Fruit fly (Drosophila melanogaster) whole organism, embryonic: ENCODE results near the gene Fibp.

Experiments used
- Bdp1 ChIP-seq: fragments of 200-800 bp; sonication (Bioruptor generic); optimal IDR thresholded peaks from 3 replicates; lab custom pipeline; 2016; ENCODE audit warnings: missing biosample characterization, missing genetic modification characterization
- Bteb2 ChIP-seq: fragments of 200-800 bp; sonication (Bioruptor generic); optimal IDR thresholded peaks from 2 replicates; lab custom pipeline; 2016; ENCODE audit warnings: missing biosample characterization, missing genetic modification characterization
- CG10462 ChIP-seq: fragments of 200-800 bp; sonication (Bioruptor generic); optimal IDR thresholded peaks from 2 replicates; lab custom pipeline; 2016; ENCODE audit warnings: missing biosample characterization, missing genetic modification characterization
- CG11504 ChIP-seq: fragments of 200-800 bp; sonication (Bioruptor generic); optimal IDR thresholded peaks from 3 replicates; lab custom pipeline; 2019; ENCODE audit warnings: missing biosample characterization, mild to moderate bottlenecking, missing genetic modification characterization, moderate library complexity
- CG11560 ChIP-seq: fragments of 200-800 bp; sonication (Bioruptor generic); IDR thresholded peaks from 3 replicates; pipeline ENCODE4 v1.3.6; 2022; ENCODE audit warnings: missing biosample characterization, missing genetic modification characterization
- CG12104 ChIP-seq: fragments of 200-800 bp; sonication (Bioruptor generic); optimal IDR thresholded peaks from 3 replicates; lab custom pipeline; 2016; ENCODE audit warnings: missing biosample characterization, missing genetic modification characterization
- CG1233 ChIP-seq: fragments of 200-800 bp; sonication (Bioruptor generic); optimal IDR thresholded peaks from 4 replicates; lab custom pipeline; 2018; ENCODE audit warnings: missing biosample characterization, mild to moderate bottlenecking, missing genetic modification characterization
- CG17361 ChIP-seq: fragments of 200-800 bp; sonication (Bioruptor generic); IDR thresholded peaks from 3 replicates; pipeline ENCODE4 v1.3.6; 2022; ENCODE audit warnings: missing biosample characterization, missing genetic modification characterization
- CG17385 ChIP-seq: fragments of 200-800 bp; sonication (Bioruptor generic); optimal IDR thresholded peaks from 3 replicates; lab custom pipeline; 2018; ENCODE audit warnings: missing biosample characterization, mild to moderate bottlenecking, missing genetic modification characterization
- CG17568 ChIP-seq: fragments of 200-800 bp; sonication (Bioruptor generic); optimal IDR thresholded peaks from 2 replicates; lab custom pipeline; 2018; ENCODE audit warnings: missing biosample characterization, mild to moderate bottlenecking, missing genetic modification characterization, moderate library complexity
- CG30403 ChIP-seq: fragments of 200-800 bp; sonication (Bioruptor generic); optimal IDR thresholded peaks from 3 replicates; lab custom pipeline; 2016; ENCODE audit warnings: missing biosample characterization, missing genetic modification characterization
- CG3163 ChIP-seq: fragments of 200-800 bp; sonication (Bioruptor generic); optimal IDR thresholded peaks from 3 replicates; lab custom pipeline; 2016; ENCODE audit warnings: missing biosample characterization, missing genetic modification characterization
- CG33213 ChIP-seq: fragments of 200-800 bp; sonication (Bioruptor generic); optimal IDR thresholded peaks from 3 replicates; lab custom pipeline; 2016; ENCODE audit warnings: missing biosample characterization, missing genetic modification characterization
- CG34422 ChIP-seq: fragments of 200-800 bp; sonication (Bioruptor generic); IDR thresholded peaks from 3 replicates; pipeline ENCODE4 v1.3.6; 2022; ENCODE audit warnings: missing biosample characterization, missing genetic modification characterization
- CG3726 ChIP-seq: fragments of 200-800 bp; sonication (Bioruptor generic); IDR thresholded peaks from 3 replicates; pipeline ENCODE4, ENCODE4 v1.3.6; 2022; ENCODE audit warnings: missing biosample characterization, missing genetic modification characterization
- CG4820 ChIP-seq: fragments of 200-800 bp; sonication (Bioruptor generic); optimal IDR thresholded peaks from 3 replicates; lab custom pipeline; 2016; ENCODE audit warnings: missing biosample characterization, missing genetic modification characterization
- CG6254 ChIP-seq: fragments of 200-800 bp; sonication (Bioruptor generic); optimal IDR thresholded peaks from 3 replicates; lab custom pipeline; 2017; ENCODE audit warnings: mild to moderate bottlenecking, missing biosample characterization, missing genetic modification reagents, missing genetic modification characterization
- CG6689 ChIP-seq: fragments of 200-800 bp; sonication (Bioruptor generic); IDR thresholded peaks from 2 replicates; pipeline ENCODE4 v1.3.6; 2022; ENCODE audit warnings: missing biosample characterization, missing genetic modification characterization
- CG8089 ChIP-seq: fragments of 200-800 bp; sonication (Bioruptor generic); optimal IDR thresholded peaks from 3 replicates; lab custom pipeline; 2016; ENCODE audit warnings: missing biosample characterization, missing genetic modification characterization
- CG8924 ChIP-seq: fragments of 200-800 bp; optimal IDR thresholded peaks from 3 replicates; lab custom pipeline; 2019; ENCODE audit warnings: missing biosample characterization, mild to moderate bottlenecking, missing genetic modification characterization, moderate library complexity
- CG8944 ChIP-seq: fragments of 200-800 bp; sonication (Bioruptor generic); optimal IDR thresholded peaks from 3 replicates; lab custom pipeline; 2016; ENCODE audit warnings: missing biosample characterization, missing genetic modification characterization
- CHES-1-like ChIP-seq: fragments of 200-800 bp; sonication (Bioruptor generic); optimal IDR thresholded peaks from 2 replicates; lab custom pipeline; 2016; ENCODE audit warnings: missing biosample characterization, missing genetic modification characterization
- Dek ChIP-seq: fragments of 200-800 bp; sonication (Bioruptor generic); optimal IDR thresholded peaks from 3 replicates; lab custom pipeline; 2019; ENCODE audit warnings: missing biosample characterization, mild to moderate bottlenecking, missing genetic modification characterization, moderate library complexity
- E2f2 ChIP-seq: fragments of 200-800 bp; sonication (Bioruptor generic); IDR thresholded peaks from 2 replicates; pipeline ENCODE4 v1.3.6; 2022; ENCODE audit warnings: missing biosample characterization, missing genetic modification characterization
- Eip74EF ChIP-seq, 2 experiments: fragments of 200-800 bp in 1 of 2; fragments of >200 bp in 1 of 2; sonication (Bioruptor generic) in 1 of 2; optimal IDR thresholded peaks; 2 replicates each; lab custom pipeline; 2017 to 2019; ENCODE audit warnings: missing biosample characterization in 2 of 2, missing genetic modification characterization in 2 of 2, mild to moderate bottlenecking in 1 of 2, moderate library complexity in 1 of 2
- Ets65A ChIP-seq: fragments of 200-800 bp; sonication (Bioruptor generic); peaks from one replicate; lab custom pipeline; 2016; ENCODE audit warnings: missing biosample characterization, missing genetic modification characterization
- Hr3 ChIP-seq: fragments of 200-800 bp; sonication (Bioruptor generic); optimal IDR thresholded peaks from 3 replicates; lab custom pipeline; 2016; ENCODE audit warnings: missing biosample characterization, missing genetic modification characterization
- Lim3 ChIP-seq: fragments of 200-800 bp; sonication (Bioruptor generic); IDR thresholded peaks from 2 replicates; pipeline ENCODE4 v1.3.6; 2022; ENCODE audit warnings: missing biosample characterization, missing genetic modification characterization
- Myb ChIP-seq: fragments of 200-800 bp; sonication (Bioruptor generic); optimal IDR thresholded peaks from 2 replicates; lab custom pipeline; 2016; ENCODE audit warnings: missing biosample characterization, missing genetic modification characterization
- NK7.1 ChIP-seq: fragments of 200-800 bp; sonication (Bioruptor generic); optimal IDR thresholded peaks from 3 replicates; lab custom pipeline; 2016; ENCODE audit warnings: missing biosample characterization, missing genetic modification characterization
- NfI ChIP-seq: fragments of 200-800 bp; sonication (Bioruptor generic); optimal IDR thresholded peaks from 3 replicates; lab custom pipeline; 2018; ENCODE audit warnings: missing biosample characterization, mild to moderate bottlenecking, missing genetic modification characterization, moderate library complexity
- Oaz ChIP-seq: fragments of 200-800 bp; sonication (Bioruptor generic); IDR thresholded peaks from 2 replicates; pipeline ENCODE4 v1.3.6; 2022; ENCODE audit warnings: missing biosample characterization, missing genetic modification characterization
- YL-1 ChIP-seq: fragments of 200-800 bp; sonication (Bioruptor generic); optimal IDR thresholded peaks from 3 replicates; lab custom pipeline; 2017; ENCODE audit warnings: missing biosample characterization, mild to moderate bottlenecking, missing genetic modification characterization
- chm ChIP-seq: fragments of 200-800 bp; sonication (Bioruptor generic); IDR thresholded peaks from 2 replicates; pipeline ENCODE4 v1.3.6; 2022; ENCODE audit warnings: missing biosample characterization, missing genetic modification characterization
- dimm ChIP-seq: fragments of 200-800 bp; sonication (Bioruptor generic); IDR thresholded peaks from 2 replicates; pipeline ENCODE4 v1.3.6; 2022; ENCODE audit warnings: missing biosample characterization, missing genetic modification characterization
- esg ChIP-seq: fragments of 200-800 bp; sonication (Bioruptor generic); conservative IDR thresholded peaks from 2 replicates; pipeline ENCODE4 v1.3.6; 2022; ENCODE audit warnings: missing biosample characterization, missing genetic modification characterization
- gce ChIP-seq: fragments of 200-800 bp; sonication (Bioruptor generic); IDR thresholded peaks from 3 replicates; pipeline ENCODE4 v1.3.6; 2022; ENCODE audit warnings: missing biosample characterization, missing genetic modification characterization
- grau ChIP-seq: fragments of 200-800 bp; optimal IDR thresholded peaks from 3 replicates; lab custom pipeline; 2019; ENCODE audit warnings: missing biosample characterization, mild to moderate bottlenecking, missing genetic modification characterization, moderate library complexity
- insv ChIP-seq, 2 experiments: fragments of 200-800 bp; sonication (Bioruptor generic); optimal IDR thresholded peaks; 3 replicates each; lab custom pipeline; 2016 to 2018; ENCODE audit warnings: missing biosample characterization in 2 of 2, missing genetic modification characterization in 2 of 2
- jumu ChIP-seq: fragments of 200-800 bp; sonication (Bioruptor generic); optimal IDR thresholded peaks from 3 replicates; lab custom pipeline; 2016; ENCODE audit warnings: missing biosample characterization, missing genetic modification characterization
- lilli ChIP-seq: fragments of 200-800 bp; sonication (Bioruptor generic); optimal IDR thresholded peaks from 3 replicates; lab custom pipeline; 2016; ENCODE audit warnings: missing biosample characterization, missing genetic modification characterization
- nerfin-2 ChIP-seq: fragments of 200-800 bp; sonication (Bioruptor generic); IDR thresholded peaks from 2 replicates; pipeline ENCODE4 v1.3.6; 2022; ENCODE audit warnings: missing biosample characterization, missing genetic modification characterization; ENCODE audit not compliant: partially characterized antibody
- nom ChIP-seq: fragments of 200-800 bp; sonication (Bioruptor generic); optimal IDR thresholded peaks from 2 replicates; lab custom pipeline; 2017; ENCODE audit warnings: missing biosample characterization, missing genetic modification characterization, mild to moderate bottlenecking, moderate library complexity, missing genetic modification reagents
- odd ChIP-seq: fragments of 200-800 bp; sonication (Bioruptor generic); optimal IDR thresholded peaks from 2 replicates; lab custom pipeline; 2017; ENCODE audit warnings: missing biosample characterization, mild to moderate bottlenecking, missing genetic modification characterization
- row ChIP-seq: fragments of 200-800 bp; sonication (Bioruptor generic); IDR thresholded peaks from 3 replicates; pipeline ENCODE4 v1.3.6; 2022; ENCODE audit warnings: missing biosample characterization, missing genetic modification characterization
- salm ChIP-seq: fragments of 200-800 bp; sonication (Bioruptor generic); optimal IDR thresholded peaks from 2 replicates; lab custom pipeline; 2018; ENCODE audit warnings: missing biosample characterization, mild to moderate bottlenecking, missing genetic modification characterization
- toy ChIP-seq: fragments of 200-800 bp; sonication (Bioruptor generic); IDR thresholded peaks from 2 replicates; pipeline ENCODE4 v1.3.6; 2022; ENCODE audit warnings: missing biosample characterization, missing genetic modification characterization
- usp ChIP-seq: fragments of >200 bp; optimal IDR thresholded peaks from 2 replicates; lab custom pipeline; 2017; ENCODE audit warnings: missing biosample characterization, missing genetic modification characterization
- vfl ChIP-seq: fragments of 200-800 bp; sonication (Bioruptor generic); optimal IDR thresholded peaks from 2 replicates; lab custom pipeline; 2016; ENCODE audit warnings: missing biosample characterization, missing genetic modification characterization
- zen2 ChIP-seq: fragments of 200-800 bp; sonication (Bioruptor generic); IDR thresholded peaks from 3 replicates; pipeline ENCODE4 v1.3.6; 2022; ENCODE audit warnings: missing biosample characterization, missing genetic modification characterization; ENCODE audit not compliant: partially characterized antibody

Gene Fibp

dm6 chr3L:19817807-19818531 lies at the start of gene Fibp, which contains the start of gene Deaf1 (continued):
- TF ChIP-seq chm (GFP tag; lab: Robert Waterston, UW): no peak
- TF ChIP-seq CG1233 (GFP tag; lab: Kevin White, UChicago): peak; percentile 72
- TF ChIP-seq CG33213: peak; percentile 80
- TF ChIP-seq row (GFP tag; lab: Robert Waterston, UW): peak; percentile 95
- no peak for TF ChIP-seq toy (GFP tag; lab: Robert Waterston, UW)
- TF ChIP-seq CG12104: peak; percentile 74
- peak; percentile 92 for TF ChIP-seq CG30403 (GFP tag; lab: Kevin White, UChicago)
- peak; percentile 86 for TF ChIP-seq Hr3 (GFP tag; lab: Kevin White, UChicago)
- TF ChIP-seq CG17568 (GFP tag; lab: Kevin White, UChicago): no peak
- TF ChIP-seq jumu: peak; percentile 80
- TF ChIP-seq CG10462: peak; percentile 46
- peak; percentile 44; the same call in 1 of the 2 replicates for TF ChIP-seq Oaz (GFP tag; lab: Robert Waterston, UW)
- peak; percentile 55 for TF ChIP-seq CG6689 (GFP tag; lab: Robert Waterston, UW)
- TF ChIP-seq vfl: peak; percentile 79
- peak; percentile 83 for TF ChIP-seq CHES-1-like (GFP tag; lab: Kevin White, UChicago)
- TF ChIP-seq CG8089 (GFP tag; lab: Kevin White, UChicago): peak; percentile 66
- TF ChIP-seq CG3163 (GFP tag; lab: Kevin White, UChicago): peak; percentile 56
- TF ChIP-seq CG17361 (GFP tag; lab: Robert Waterston, UW): peak; percentile 92
- TF ChIP-seq CG4820: peak; percentile 71
- TF ChIP-seq grau: peak; percentile 79
- TF ChIP-seq nerfin-2: peak; percentile 95
- no peak for TF ChIP-seq nom (GFP tag; lab: Kevin White, UChicago)
- TF ChIP-seq CG11504: peak; percentile 79
- peak in 1 of 2 experiments; percentile 3 for TF ChIP-seq Eip74EF (GFP tag; optimal IDR thresholded peaks at IDR 0.05; lab: Kevin White, UChicago)
- peak; percentile 46 for TF ChIP-seq esg (GFP tag; lab: Robert Waterston, UW)
- no peak; the same call in 2 of the 3 replicates for TF ChIP-seq gce (GFP tag; lab: Robert Waterston, UW)
- peak; percentile 97 for TF ChIP-seq zen2 (GFP tag; lab: Robert Waterston, UW)
- peak; percentile 78 for TF ChIP-seq CG8944 (GFP tag; lab: Kevin White, UChicago)
- TF ChIP-seq Bdp1 (GFP tag; lab: Kevin White, UChicago): peak; percentile 22
- TF ChIP-seq CG6254 (GFP tag; lab: Kevin White, UChicago): no peak
- TF ChIP-seq dimm (GFP tag; lab: Robert Waterston, UW): no peak
- TF ChIP-seq CG11560: no peak
- peak; percentile 97 for TF ChIP-seq CG17385 (GFP tag; lab: Kevin White, UChicago)
- no peak for TF ChIP-seq odd (GFP tag; lab: Kevin White, UChicago)
- no peak for TF ChIP-seq salm (tag; lab: Kevin White, UChicago)
- peak; percentile 45 to 95 for TF ChIP-seq insv (GFP tag; optimal IDR thresholded peaks at IDR 0.05; lab: Kevin White, UChicago)
- TF ChIP-seq NfI (GFP tag; lab: Kevin White, UChicago): peak; percentile 70
- peak; percentile 53 for TF ChIP-seq YL-1
- no peak for TF ChIP-seq usp (GFP tag; lab: Kevin White, UChicago)
- peak; percentile 89 for TF ChIP-seq Bteb2 (GFP tag; lab: Kevin White, UChicago)
- peak; percentile 70 for TF ChIP-seq Dek (tag; lab: Kevin White, UChicago)
- TF ChIP-seq CG34422 (GFP tag; lab: Robert Waterston, UW): peak; percentile 65; the same call in 2 of the 3 replicates
- peak; percentile 57 for TF ChIP-seq NK7.1 (GFP tag; lab: Kevin White, UChicago)
- peak; percentile 89 for TF ChIP-seq lilli (GFP tag; lab: Kevin White, UChicago)
- TF ChIP-seq Myb: peak; percentile 62
- TF ChIP-seq E2f2: no peak
- TF ChIP-seq CG8924 (tag; lab: Kevin White, UChicago): peak; percentile 84
- no peak for TF ChIP-seq Lim3 (GFP tag; lab: Robert Waterston, UW)
- no peak for TF ChIP-seq CG3726
- TF ChIP-seq Ets65A (GFP tag; lab: Kevin White, UChicago): peak; percentile 98
